Worm (Caenorhabditis elegans): ENCODE measurements around the gene Y49F6A.11.

DNA sequence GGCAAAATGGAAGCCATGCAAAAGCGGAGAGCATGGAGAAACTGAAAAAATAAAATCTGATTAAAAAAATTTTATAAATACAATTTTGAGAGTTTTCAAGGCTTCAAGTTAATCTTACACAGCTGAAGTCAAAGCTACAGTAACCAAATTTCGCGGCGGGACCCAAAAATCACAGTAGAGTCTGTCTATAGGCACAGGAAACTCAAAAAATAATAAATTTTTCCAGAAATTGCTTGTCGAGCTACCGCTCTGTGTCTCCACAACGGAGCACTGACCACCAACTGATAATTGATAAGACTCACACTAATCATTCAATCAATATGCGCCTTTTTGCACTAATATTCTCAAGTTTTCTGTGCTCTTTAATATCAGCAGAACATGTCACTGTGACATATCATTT lies 48.3 kb downstream of the Y49F6A.11 start, which contains the start of gene W10G11.19:
- TF ChIP-seq unc-55 (GFP tag; optimal IDR thresholded peaks at IDR 0.05) (no peak), elt-2 (tag; optimal IDR thresholded peaks at IDR 0.05) (no peak)

Measured in whole organism, late embryonic.